Worm (Caenorhabditis elegans): ENCODE measurements around the gene srg-69.
A peak's percentile ranks its signal among the peaks of the same experiment; 100 is the strongest.

DNA sequence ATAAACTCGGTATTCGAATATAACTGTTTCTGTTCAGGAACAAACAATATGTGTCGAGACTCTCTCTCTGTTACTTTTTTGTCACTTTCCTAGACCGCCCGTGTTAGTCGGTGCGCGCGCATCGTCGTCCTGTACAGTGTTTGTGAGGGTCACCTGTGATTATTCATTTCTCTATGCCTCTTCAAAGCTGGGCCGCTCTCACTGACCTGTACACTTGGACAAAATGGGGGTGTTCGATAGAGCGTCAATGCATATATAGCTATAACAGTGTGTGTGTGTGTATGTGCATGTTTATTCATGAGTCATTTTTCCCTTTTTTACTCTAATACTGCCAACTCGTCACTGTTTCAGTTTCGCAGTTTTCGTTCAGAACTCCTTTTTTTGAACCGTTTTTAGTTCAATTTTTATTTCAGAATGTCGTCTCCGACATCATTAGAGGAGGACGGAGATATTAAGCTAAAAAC is 24.2 kb downstream of the srg-69 start, which contains the start of gene pkc-3:
- TF ChIP-seq ztf-29 (GFP tag; IDR thresholded peaks at IDR 0.05) = no peak
- no peak for TF ChIP-seq cog-1 (tag; optimal IDR thresholded peaks at IDR 0.05)
- no peak for TF ChIP-seq klf-2 (GFP tag; conservative IDR thresholded peaks at IDR 0.05)
- TF ChIP-seq T22C8.4 (GFP tag; IDR thresholded peaks at IDR 0.05) = no peak
- peak; percentile 64; the same call in 1 of the 2 replicates for TF ChIP-seq flt-1 (GFP tag; IDR thresholded peaks at IDR 0.05)
- TF ChIP-seq tab-1 (GFP tag; IDR thresholded peaks at IDR 0.05) = no peak

Measured in whole organism, midembryonic.